Fruit fly (Drosophila melanogaster): ENCODE measurements around the gene neo.

The neo gene

DNA sequence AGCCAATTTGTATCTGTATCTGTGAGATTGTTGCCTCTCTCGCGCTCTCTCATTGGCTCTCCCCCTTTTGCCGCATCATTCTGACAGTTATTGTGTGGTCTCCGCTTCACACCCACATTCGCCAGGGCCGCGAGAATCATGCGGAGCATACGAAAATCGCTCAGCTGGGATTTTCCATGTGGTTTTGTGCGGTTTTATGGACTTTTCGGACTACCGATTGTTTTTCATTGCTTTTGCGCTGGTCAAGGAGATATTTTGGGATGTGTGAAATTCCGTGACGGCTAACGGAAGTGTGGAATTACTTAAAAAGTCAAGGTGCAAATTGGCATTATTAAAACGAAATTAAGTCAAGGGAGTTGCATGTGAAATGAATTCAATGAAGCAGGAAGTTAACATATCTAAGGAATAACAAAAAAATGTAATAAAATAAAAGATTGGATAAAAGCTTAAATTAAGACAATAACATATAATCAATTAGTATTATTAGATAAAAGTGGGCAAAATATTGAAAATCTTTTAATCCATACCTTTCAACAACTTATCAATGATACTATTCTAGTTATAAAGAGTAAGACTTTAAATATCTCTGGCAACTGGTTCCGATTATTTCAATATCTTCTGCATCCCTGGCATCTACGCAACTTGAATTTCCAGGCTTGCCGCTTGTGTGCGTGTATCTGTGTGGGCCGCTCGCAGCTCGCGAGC lies 46.7 kb upstream of the neo start (continued):
- TF ChIP-seq CG18619 (GFP tag; optimal IDR thresholded peaks at IDR 0.05), result peak; percentile 33
- peak; percentile 61 for TF ChIP-seq CG18262 (tag; optimal IDR thresholded peaks at IDR 0.05)
- peak; percentile 2 for TF ChIP-seq CG3995 (GFP tag; optimal IDR thresholded peaks at IDR 0.05)
- peak; percentile 25; the same call in 1 of the 2 replicates for TF ChIP-seq CG10366 (GFP tag; IDR thresholded peaks at IDR 0.05)
- 0 out of 4 replicates have a peak, but pooled peaks have one; percentile 8 for TF ChIP-seq chinmo (GFP tag; IDR thresholded peaks at IDR 0.05; ENCODE audit: partially characterized antibody)
- TF ChIP-seq Six4 (GFP tag; optimal IDR thresholded peaks at IDR 0.05), result peak; percentile 19
- TF ChIP-seq CG7928 (GFP tag; optimal IDR thresholded peaks at IDR 0.05), result peak; percentile 89
- TF ChIP-seq cato (GFP tag; optimal IDR thresholded peaks at IDR 0.05; ENCODE audit: borderline replicate concordance), result no peak
- peak; percentile 23 for TF ChIP-seq tin (GFP tag; optimal IDR thresholded peaks at IDR 0.05)
- TF ChIP-seq row (GFP tag; IDR thresholded peaks at IDR 0.05), result peak; percentile 82
- peak in 1 of 2 experiments; percentile 12 for TF ChIP-seq Pdp1 (GFP tag; optimal IDR thresholded peaks at IDR 0.05)
- TF ChIP-seq CG15514 (GFP tag; optimal IDR thresholded peaks at IDR 0.05), result peak; percentile 98
- TF ChIP-seq CG14860 (GFP tag; IDR thresholded peaks at IDR 0.05; ENCODE audit: partially characterized antibody), result 0 out of 3 replicates have a peak, but pooled peaks have one; percentile 15
- peak; percentile 9; the same call in 1 of the 2 replicates for TF ChIP-seq nerfin-2 (GFP tag; IDR thresholded peaks at IDR 0.05; ENCODE audit: partially characterized antibody)
- peak in 1 of 3 experiments; percentile 69 for TF ChIP-seq lola (GFP tag; optimal IDR thresholded peaks at IDR 0.05)
- TF ChIP-seq fu2 (GFP tag; optimal IDR thresholded peaks at IDR 0.05), result no peak
- 0 out of 2 replicates have a peak, but pooled peaks have one; percentile 19 for TF ChIP-seq CG3847 (GFP tag; IDR thresholded peaks at IDR 0.05)
- no peak for TF ChIP-seq E2f2 (GFP tag; IDR thresholded peaks at IDR 0.05)
- TF ChIP-seq CG10267 (tag; optimal IDR thresholded peaks at IDR 0.05), result peak; percentile 27
- TF ChIP-seq az2 (GFP tag; optimal IDR thresholded peaks at IDR 0.05), result peak; percentile 39
- peak; percentile 2 for TF ChIP-seq mam (GFP tag; optimal IDR thresholded peaks at IDR 0.05)
- TF ChIP-seq dmrt99B (tag; optimal IDR thresholded peaks at IDR 0.05), result peak; percentile 14
- peak; percentile 61 for TF ChIP-seq CG14710 (tag; optimal IDR thresholded peaks at IDR 0.05)
- TF ChIP-seq Meics (GFP tag; optimal IDR thresholded peaks at IDR 0.05), result peak; percentile 60
- no peak; the same call in 2 of the 3 replicates for TF ChIP-seq HLH4C (GFP tag; IDR thresholded peaks at IDR 0.05; ENCODE audit: partially characterized antibody)
- TF ChIP-seq nmo (GFP tag; optimal IDR thresholded peaks at IDR 0.05), result peak; percentile 36
- peak; percentile 9 for TF ChIP-seq Xbp1 (GFP tag; optimal IDR thresholded peaks at IDR 0.05)
- peak; percentile 13 for TF ChIP-seq CG2120 (GFP tag; optimal IDR thresholded peaks at IDR 0.05)
- peak; percentile 62 for TF ChIP-seq tio (GFP tag; optimal IDR thresholded peaks at IDR 0.05)
- peak; percentile 58 for TF ChIP-seq Sry-β (GFP tag; optimal IDR thresholded peaks at IDR 0.05)
- TF ChIP-seq onecut (GFP tag; IDR thresholded peaks at IDR 0.05), result no peak
- TF ChIP-seq phol (tag; optimal IDR thresholded peaks at IDR 0.05), result peak; percentile 45
- TF ChIP-seq CG17361 (GFP tag; IDR thresholded peaks at IDR 0.05), result peak; percentile 86
- TF ChIP-seq cad (GFP tag; optimal IDR thresholded peaks at IDR 0.05), result peak; percentile 12
- peak; percentile 58 for TF ChIP-seq CG16815 (GFP tag; optimal IDR thresholded peaks at IDR 0.05)
- peak; percentile 13 for TF ChIP-seq odd (GFP tag; optimal IDR thresholded peaks at IDR 0.05)
- peak; percentile 15 for TF ChIP-seq CG10274 (GFP tag; optimal IDR thresholded peaks at IDR 0.05)
- 0 out of 2 replicates have a peak, but pooled peaks have one; percentile 20 for TF ChIP-seq Ptx1 (GFP tag; IDR thresholded peaks at IDR 0.05)
- TF ChIP-seq CG9797 (GFP tag; optimal IDR thresholded peaks at IDR 0.05), result no peak
- TF ChIP-seq Abd-B (GFP tag; optimal IDR thresholded peaks at IDR 0.05), result peak; percentile 45
- TF ChIP-seq CG8290 (GFP tag; optimal IDR thresholded peaks at IDR 0.05), result peak; percentile 34
- peak in 1 of 2 experiments; percentile 61 for TF ChIP-seq CG8290 (tag; optimal IDR thresholded peaks at IDR 0.05)
- TF ChIP-seq CG1233 (GFP tag; optimal IDR thresholded peaks at IDR 0.05), result peak; percentile 49
- TF ChIP-seq Adf1 (GFP tag; IDR thresholded peaks at IDR 0.05), result no peak
- TF ChIP-seq Nf-YB (GFP tag; optimal IDR thresholded peaks at IDR 0.05), result no peak
- TF ChIP-seq CG13424 (tag; optimal IDR thresholded peaks at IDR 0.05), result peak; percentile 15
- TF ChIP-seq Antp (GFP tag; optimal IDR thresholded peaks at IDR 0.05), result peak; percentile 8
- TF ChIP-seq Aef1 (GFP tag; IDR thresholded peaks at IDR 0.05), result 0 out of 3 replicates have a peak, but pooled peaks have one; percentile 11

Data from whole organism, embryonic.